Fruit fly (Drosophila melanogaster) whole organism, embryonic: Measurements from ENCODE around the gene heph.

Source experiments
- Adf1 ChIP-seq: fragments of 200-800 bp; sonication (Bioruptor generic); IDR thresholded peaks from 2 replicates; pipeline ENCODE4 v1.3.6; 2022; ENCODE audit warnings: missing biosample characterization, missing genetic modification characterization
- Aef1 ChIP-seq: fragments of 200-800 bp; sonication (Bioruptor generic); IDR thresholded peaks from 3 replicates; pipeline ENCODE4 v1.3.6; 2022; ENCODE audit warnings: missing biosample characterization, missing genetic modification characterization
- B-H1 ChIP-seq: fragments of 200-800 bp; sonication (Bioruptor generic); IDR thresholded peaks from 3 replicates; pipeline ENCODE4 v1.3.6; 2022; ENCODE audit warnings: missing biosample characterization, missing genetic modification characterization
- CG11504 ChIP-seq: fragments of 200-800 bp; sonication (Bioruptor generic); optimal IDR thresholded peaks from 3 replicates; lab custom pipeline; 2019; ENCODE audit warnings: missing biosample characterization, mild to moderate bottlenecking, missing genetic modification characterization, moderate library complexity
- CG12744 ChIP-seq: fragments of 200-800 bp; sonication (Bioruptor generic); optimal IDR thresholded peaks from 2 replicates; lab custom pipeline; 2016; ENCODE audit warnings: missing biosample characterization, missing genetic modification characterization
- CG17361 ChIP-seq: fragments of 200-800 bp; sonication (Bioruptor generic); IDR thresholded peaks from 3 replicates; pipeline ENCODE4 v1.3.6; 2022; ENCODE audit warnings: missing biosample characterization, missing genetic modification characterization
- CG17385 ChIP-seq: fragments of 200-800 bp; sonication (Bioruptor generic); optimal IDR thresholded peaks from 3 replicates; lab custom pipeline; 2018; ENCODE audit warnings: missing biosample characterization, mild to moderate bottlenecking, missing genetic modification characterization
- CG17912 ChIP-seq: fragments of 200-800 bp; sonication (Bioruptor generic); optimal IDR thresholded peaks from 2 replicates; lab custom pipeline; 2018; ENCODE audit warnings: missing biosample characterization, mild to moderate bottlenecking, missing genetic modification characterization
- CG2199 ChIP-seq: fragments of 200-800 bp; sonication (Bioruptor generic); IDR thresholded peaks from 3 replicates; pipeline ENCODE4 v1.3.6; 2022; ENCODE audit warnings: missing biosample characterization, missing genetic modification characterization
- CG42726 ChIP-seq: fragments of 200-800 bp; sonication (Bioruptor generic); IDR thresholded peaks from 2 replicates; pipeline ENCODE4 v1.3.6; 2022; ENCODE audit warnings: missing biosample characterization, missing genetic modification characterization; ENCODE audit not compliant: partially characterized antibody
- CG8290 ChIP-seq, 3 experiments: fragments of 200-800 bp; sonication (Bioruptor generic); optimal IDR thresholded peaks; 2 replicates each; lab custom pipeline; 2016 to 2019; ENCODE audit warnings: missing biosample characterization in 3 of 3, missing genetic modification characterization in 3 of 3, mild to moderate bottlenecking in 2 of 3, moderate library complexity in 1 of 3
- Dad ChIP-seq: fragments of 200-800 bp; sonication (Bioruptor generic); optimal IDR thresholded peaks from 3 replicates; lab custom pipeline; 2016; ENCODE audit warnings: missing biosample characterization, missing genetic modification characterization
- Deaf1 ChIP-seq: fragments of 200-800 bp; optimal IDR thresholded peaks from 3 replicates; lab custom pipeline; 2019; ENCODE audit warnings: missing biosample characterization, mild to moderate bottlenecking, missing genetic modification characterization, moderate library complexity
- Drgx ChIP-seq: fragments of 200-800 bp; sonication (Bioruptor generic); IDR thresholded peaks from 2 replicates; pipeline ENCODE4 v1.3.6; 2022; ENCODE audit warnings: missing biosample characterization, missing genetic modification characterization
- E2f1 ChIP-seq: fragments of 200-800 bp; sonication (Bioruptor generic); IDR thresholded peaks from 2 replicates; pipeline ENCODE4 v1.3.6; 2022; ENCODE audit warnings: missing biosample characterization, missing genetic modification characterization
- E2f2 ChIP-seq: fragments of 200-800 bp; sonication (Bioruptor generic); IDR thresholded peaks from 2 replicates; pipeline ENCODE4 v1.3.6; 2022; ENCODE audit warnings: missing biosample characterization, missing genetic modification characterization
- Hr39 ChIP-seq: fragments of >200 bp; optimal IDR thresholded peaks from 2 replicates; lab custom pipeline; 2017
- Lim3 ChIP-seq: fragments of 200-800 bp; sonication (Bioruptor generic); IDR thresholded peaks from 2 replicates; pipeline ENCODE4 v1.3.6; 2022; ENCODE audit warnings: missing biosample characterization, missing genetic modification characterization
- Lpt ChIP-seq: fragments of >200 bp; optimal IDR thresholded peaks from 2 replicates; lab custom pipeline; 2018; ENCODE audit warnings: missing biosample characterization, missing genetic modification characterization
- PHDP ChIP-seq: fragments of 200-800 bp; sonication (Bioruptor generic); optimal IDR thresholded peaks from 3 replicates; lab custom pipeline; 2018; ENCODE audit warnings: missing biosample characterization, mild to moderate bottlenecking, missing genetic modification characterization, moderate library complexity
- Side ChIP-seq: fragments of 200-800 bp; sonication (Bioruptor generic); optimal IDR thresholded peaks from 2 replicates; lab custom pipeline; 2016; ENCODE audit warnings: missing biosample characterization, missing genetic modification characterization
- Sry-β ChIP-seq: fragments of 200-800 bp; sonication (Bioruptor generic); optimal IDR thresholded peaks from 2 replicates; lab custom pipeline; 2018; ENCODE audit warnings: missing biosample characterization, mild to moderate bottlenecking, missing genetic modification characterization, moderate library complexity
- abd-A ChIP-seq: fragments of 200-800 bp; sonication (Bioruptor generic); optimal IDR thresholded peaks from 3 replicates; lab custom pipeline; 2019; ENCODE audit warnings: missing biosample characterization, mild to moderate bottlenecking, missing genetic modification characterization, moderate library complexity
- br ChIP-seq: fragments of >200 bp; optimal IDR thresholded peaks from 2 replicates; lab custom pipeline; 2017
- bsh ChIP-seq, 2 experiments: fragments of 200-800 bp; sonication (Bioruptor generic); optimal IDR thresholded peaks; 2 replicates each; lab custom pipeline; 2017 to 2018; ENCODE audit warnings: mild to moderate bottlenecking in 2 of 2, missing biosample characterization in 2 of 2, missing genetic modification characterization in 2 of 2, moderate library complexity in 1 of 2
- chinmo ChIP-seq: fragments of 200-800 bp; sonication (Bioruptor generic); IDR thresholded peaks from 4 replicates; pipeline ENCODE4 v1.3.6; 2022; ENCODE audit warnings: missing biosample characterization, missing genetic modification characterization; ENCODE audit not compliant: partially characterized antibody
- corto ChIP-seq: fragments of 200-800 bp; sonication (Bioruptor generic); optimal IDR thresholded peaks from 2 replicates; lab custom pipeline; 2016; ENCODE audit warnings: missing biosample characterization, mild to moderate bottlenecking, missing genetic modification characterization, moderate library complexity
- emc ChIP-seq: fragments of 200-800 bp; sonication (Bioruptor generic); optimal IDR thresholded peaks from 2 replicates; lab custom pipeline; 2016; ENCODE audit warnings: missing biosample characterization, missing genetic modification characterization
- eve ChIP-seq, 2 experiments: fragments of >200 bp; optimal IDR thresholded peaks; 2 replicates each; lab custom pipeline; 2017; ENCODE audit warnings: missing biosample characterization in 2 of 2, missing genetic modification characterization in 2 of 2
- ewg ChIP-seq: fragments of 200-800 bp; sonication (Bioruptor generic); optimal IDR thresholded peaks from 3 replicates; lab custom pipeline; 2017; ENCODE audit warnings: mild to moderate bottlenecking, missing biosample characterization, missing genetic modification reagents, missing genetic modification characterization
- fru ChIP-seq: fragments of >200 bp; optimal IDR thresholded peaks from 2 replicates; lab custom pipeline; 2017
- gsb ChIP-seq: fragments of 200-800 bp; sonication (Bioruptor generic); IDR thresholded peaks from 2 replicates; pipeline ENCODE4 v1.3.6; 2022; ENCODE audit warnings: missing biosample characterization, missing genetic modification characterization
- her ChIP-seq: fragments of 200-800 bp; sonication (Bioruptor generic); optimal IDR thresholded peaks from 2 replicates; lab custom pipeline; 2016; ENCODE audit warnings: missing biosample characterization, missing genetic modification characterization
- hkb ChIP-seq, 2 experiments: fragments of 200-800 bp in 1 of 2; fragments of >200 bp in 1 of 2; sonication (Bioruptor generic) in 1 of 2; IDR thresholded peaks in 1 of 2; optimal IDR thresholded peaks in 1 of 2; 2 replicates each; pipeline versions ENCODE4 v1.3.6 to Lab custom; 2017 to 2022; ENCODE audit warnings: missing biosample characterization in 1 of 2, missing genetic modification characterization in 1 of 2
- hth ChIP-seq: fragments of >200 bp; optimal IDR thresholded peaks from 2 replicates; lab custom pipeline; 2017; ENCODE audit warnings: inconsistent platforms
- mld ChIP-seq: fragments of 200-800 bp; sonication (Bioruptor generic); IDR thresholded peaks from 3 replicates; pipeline ENCODE4 v1.3.6; 2022; ENCODE audit warnings: missing biosample characterization, missing genetic modification characterization; ENCODE audit not compliant: partially characterized antibody
- nerfin-1 ChIP-seq: fragments of 200-800 bp; sonication (Bioruptor generic); optimal IDR thresholded peaks from 3 replicates; lab custom pipeline; 2019; ENCODE audit warnings: missing biosample characterization, mild to moderate bottlenecking, missing genetic modification characterization, moderate library complexity
- sc ChIP-seq, 3 experiments: fragments of >200 bp in 2 of 3; fragments of 200-800 bp in 1 of 3; sonication (Bioruptor generic) in 1 of 3; optimal IDR thresholded peaks; 2 replicates in 2 of 3; 3 replicates in 1 of 3; lab custom pipeline; 2017; ENCODE audit warnings: mild to moderate bottlenecking in 1 of 3, missing biosample characterization in 1 of 3, missing genetic modification characterization in 1 of 3, missing genetic modification reagents in 1 of 3
- sens ChIP-seq: fragments of 200-800 bp; sonication (Bioruptor generic); peaks from one replicate; lab custom pipeline; 2016; ENCODE audit warnings: missing biosample characterization, missing genetic modification characterization
- sqz ChIP-seq: fragments of 200-800 bp; sonication (Bioruptor generic); optimal IDR thresholded peaks from 3 replicates; lab custom pipeline; 2018; ENCODE audit warnings: missing biosample characterization, mild to moderate bottlenecking, missing genetic modification characterization
- tll ChIP-seq, 2 experiments: fragments of 200-800 bp in 1 of 2; fragments of >200 bp in 1 of 2; sonication (Bioruptor generic) in 1 of 2; optimal IDR thresholded peaks; 2 replicates each; lab custom pipeline; 2017 to 2019; ENCODE audit warnings: missing biosample characterization in 2 of 2, missing genetic modification characterization in 2 of 2, mild to moderate bottlenecking in 1 of 2, moderate library complexity in 1 of 2
- tna ChIP-seq: fragments of 200-800 bp; sonication (Bioruptor generic); IDR thresholded peaks from 2 replicates; pipeline ENCODE4 v1.3.6; 2022; ENCODE audit warnings: missing biosample characterization, missing genetic modification characterization; ENCODE audit not compliant: partially characterized antibody
- unpg ChIP-seq: fragments of 200-800 bp; sonication (Bioruptor generic); optimal IDR thresholded peaks from 3 replicates; lab custom pipeline; 2018; ENCODE audit warnings: missing biosample characterization, mild to moderate bottlenecking, missing genetic modification characterization, moderate library complexity
- vvl ChIP-seq: fragments of 200-800 bp; sonication (Bioruptor generic); IDR thresholded peaks from 2 replicates; pipeline ENCODE4 v1.3.6; 2022; ENCODE audit warnings: missing biosample characterization, missing genetic modification characterization
- zf30C ChIP-seq: fragments of 200-800 bp; sonication (Bioruptor generic); optimal IDR thresholded peaks from 3 replicates; lab custom pipeline; 2018; ENCODE audit warnings: missing biosample characterization, mild to moderate bottlenecking, missing genetic modification characterization
- zfh1 ChIP-seq: fragments of 200-800 bp; sonication (Bioruptor generic); IDR thresholded peaks from 3 replicates; pipeline ENCODE4 v1.3.6; 2022; ENCODE audit warnings: missing biosample characterization, missing genetic modification characterization

The heph gene

DNA sequence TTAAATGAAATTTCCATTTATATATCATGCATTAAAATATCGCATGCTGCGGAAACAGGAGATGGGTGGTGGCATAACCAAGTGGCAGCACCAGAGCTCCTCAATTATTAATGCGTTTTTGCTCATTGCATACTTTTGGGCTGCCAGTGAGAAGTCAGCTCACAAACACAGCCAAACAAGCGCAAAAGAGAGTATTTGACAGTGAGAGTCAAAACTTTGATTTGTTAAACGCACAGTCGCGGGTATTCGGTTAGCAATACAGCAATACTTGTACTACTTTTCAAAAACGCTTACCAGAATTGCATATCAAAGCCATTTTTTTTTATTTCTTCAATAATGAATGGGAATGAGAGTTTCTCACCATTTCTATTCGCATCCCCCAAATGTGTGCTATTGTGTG lies 69.6 kb downstream of the heph start (continued):
- TF ChIP-seq CG12744 (GFP tag; lab: Kevin White, UChicago) (peak; percentile 8), br (lab: Kevin White, UChicago) (no peak), hth (lab: Kevin White, UChicago) (no peak), fru (no peak), Aef1 (GFP tag; lab: Robert Waterston, UW) (no peak), CG11504 (tag; lab: Kevin White, UChicago) (peak; percentile 35), zf30C (GFP tag; lab: Kevin White, UChicago) (no peak), Dad (GFP tag; lab: Kevin White, UChicago) (no peak), sc (optimal IDR thresholded peaks at IDR 0.05; lab: Kevin White, UChicago) (no peak), sc (GFP tag; optimal IDR thresholded peaks at IDR 0.05; lab: Kevin White, UChicago) (no peak), PHDP (tag; lab: Kevin White, UChicago) (peak; percentile 14), unpg (GFP tag; lab: Kevin White, UChicago) (peak; percentile 21), B-H1 (GFP tag; lab: Robert Waterston, UW) (no peak), CG17361 (GFP tag; lab: Robert Waterston, UW) (no peak), CG42726 (GFP tag; lab: Robert Waterston, UW) (0 out of 2 replicates have a peak, but pooled peaks have one; percentile 4), zfh1 (GFP tag; lab: Robert Waterston, UW) (no peak), E2f1 (GFP tag; lab: Robert Waterston, UW) (no peak), CG8290 (GFP tag; optimal IDR thresholded peaks at IDR 0.05; lab: Kevin White, UChicago) (peak; percentile 17), CG8290 (tag; optimal IDR thresholded peaks at IDR 0.05; lab: Kevin White, UChicago) (peak in 1 of 2 experiments; percentile 38)

DNA sequence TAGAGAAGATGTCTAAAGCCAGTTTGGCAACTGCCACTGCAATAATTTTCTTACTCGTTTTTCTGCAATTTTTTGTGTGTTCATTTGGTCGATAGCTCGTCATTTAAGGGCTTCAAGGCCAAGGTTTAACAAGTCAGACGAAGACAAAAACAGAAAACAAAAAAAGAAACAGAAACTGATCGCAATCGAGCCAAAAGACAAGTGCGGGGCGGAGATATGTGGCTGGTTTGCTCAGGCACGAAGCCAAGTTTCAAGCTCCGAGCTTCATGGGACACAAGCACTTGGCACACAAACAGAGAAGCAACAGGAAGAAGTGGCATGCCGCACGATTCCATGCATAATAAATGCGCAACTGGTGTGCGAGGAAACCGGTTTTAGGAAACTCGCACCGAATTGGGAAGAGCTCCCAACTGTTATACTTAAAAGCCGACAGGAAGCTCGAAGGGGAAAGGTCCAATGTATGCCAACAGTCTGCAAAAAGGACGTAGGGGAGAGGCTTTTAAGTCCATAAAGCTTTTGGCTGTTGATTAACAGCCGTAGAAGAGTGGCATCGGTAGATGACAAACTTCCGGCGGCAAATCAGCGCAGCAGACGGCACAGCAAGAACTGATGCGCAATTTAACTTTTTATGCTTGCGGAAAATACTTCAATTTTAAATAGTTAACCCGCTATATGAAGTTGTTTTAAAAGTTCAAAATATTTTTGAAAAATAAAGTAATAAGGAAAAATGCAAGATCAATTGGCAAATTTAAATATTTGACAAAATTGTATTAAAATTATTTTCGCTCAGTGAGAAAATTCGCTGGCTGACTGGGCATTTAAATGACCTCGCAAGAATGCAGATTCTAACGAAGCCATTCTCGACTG lies 71.4 kb downstream of the heph start:
- TF ChIP-seq sens (peak; percentile 54), E2f2 (GFP tag; lab: Robert Waterston, UW) (no peak), Drgx (GFP tag; lab: Robert Waterston, UW) (peak; percentile 63), CG17912 (no peak), hkb (optimal IDR thresholded peaks at IDR 0.05; lab: Kevin White, UChicago) (no peak), hkb (GFP tag; IDR thresholded peaks at IDR 0.05; lab: Robert Waterston, UW) (no peak), zf30C (GFP tag; lab: Kevin White, UChicago) (no peak), Hr39 (no peak), sqz (GFP tag; lab: Kevin White, UChicago) (no peak), ewg (GFP tag; lab: Kevin White, UChicago) (peak; percentile 30), Deaf1 (peak; percentile 87), mld (GFP tag; lab: Robert Waterston, UW) (no peak), her (GFP tag; lab: Kevin White, UChicago) (no peak), CG11504 (tag; lab: Kevin White, UChicago) (peak; percentile 63), CG17385 (no peak), eve (GFP tag; optimal IDR thresholded peaks at IDR 0.05; lab: Kevin White, UChicago) (no peak), corto (peak; percentile 7), Lpt (GFP tag; lab: Kevin White, UChicago) (no peak), Sry-β (GFP tag; lab: Kevin White, UChicago) (no peak), gsb (GFP tag; lab: Robert Waterston, UW) (no peak), Lim3 (GFP tag; lab: Robert Waterston, UW) (no peak), emc (GFP tag; lab: Kevin White, UChicago) (no peak), Adf1 (peak; percentile 29; the same call in 1 of the 2 replicates), chinmo (0 out of 4 replicates have a peak, but pooled peaks have one; percentile 24), bsh (GFP tag; optimal IDR thresholded peaks at IDR 0.05; lab: Kevin White, UChicago) (peak in 1 of 2 experiments; percentile 28), br (lab: Kevin White, UChicago) (no peak), Side (GFP tag; lab: Kevin White, UChicago) (no peak), tll (GFP tag; optimal IDR thresholded peaks at IDR 0.05; lab: Kevin White, UChicago) (no peak), tna (no peak), unpg (GFP tag; lab: Kevin White, UChicago) (no peak), vvl (peak; percentile 42; the same call in 1 of the 2 replicates), CG2199 (GFP tag; lab: Robert Waterston, UW) (0 out of 3 replicates have a peak, but pooled peaks have one; percentile 13), nerfin-1 (tag; lab: Kevin White, UChicago) (peak; percentile 4), abd-A (tag; lab: Kevin White, UChicago) (peak; percentile 18)
